Fruit fly (Drosophila melanogaster) whole organism, prepupa: ENCODE data around the gene dbr.
A peak's percentile ranks its signal among the peaks of the same experiment; 100 is the strongest.

Experiments used
- Blimp-1 ChIP-seq: fragments of 200-800 bp; sonication (Bioruptor generic); optimal IDR thresholded peaks from 3 replicates; lab custom pipeline; 2017; ENCODE audit warnings: missing biosample characterization, missing genetic modification characterization, mild to moderate bottlenecking, moderate library complexity, missing genetic modification reagents
- CG11294 ChIP-seq: fragments of 200-800 bp; sonication (Bioruptor generic); IDR thresholded peaks from 2 replicates; pipeline ENCODE4 v1.3.6; 2022; ENCODE audit warnings: missing biosample characterization, missing genetic modification characterization
- CG11762 ChIP-seq: fragments of 200-800 bp; sonication (Bioruptor generic); optimal IDR thresholded peaks from 3 replicates; lab custom pipeline; 2016; ENCODE audit warnings: missing biosample characterization, missing genetic modification characterization; ENCODE audit not compliant: insufficient read depth
- CG11902 ChIP-seq: fragments of 200-800 bp; sonication (Bioruptor generic); optimal IDR thresholded peaks from 3 replicates; lab custom pipeline; 2016; ENCODE audit warnings: missing biosample characterization, missing genetic modification characterization
- CG15336 ChIP-seq: fragments of 200-800 bp; sonication (Bioruptor generic); IDR thresholded peaks from 2 replicates; pipeline ENCODE4 v1.3.6; 2022; ENCODE audit warnings: missing biosample characterization, missing genetic modification characterization
- CG1621 ChIP-seq: fragments of 200-800 bp; sonication (Bioruptor generic); optimal IDR thresholded peaks from 3 replicates; lab custom pipeline; 2018; ENCODE audit warnings: missing biosample characterization, mild to moderate bottlenecking, missing genetic modification characterization
- CG3032 ChIP-seq: fragments of 200-800 bp; optimal IDR thresholded peaks from 2 replicates; lab custom pipeline; 2019; ENCODE audit warnings: missing biosample characterization, mild to moderate bottlenecking, missing genetic modification characterization, moderate library complexity
- CG31627 ChIP-seq: fragments of 200-800 bp; sonication (Bioruptor generic); optimal IDR thresholded peaks from 3 replicates; lab custom pipeline; 2016; ENCODE audit warnings: missing biosample characterization, missing genetic modification characterization
- CG32006 ChIP-seq: fragments of 200-800 bp; sonication (Bioruptor generic); optimal IDR thresholded peaks from 3 replicates; lab custom pipeline; 2017; ENCODE audit warnings: missing biosample characterization, mild to moderate bottlenecking, missing genetic modification characterization
- CG34406 ChIP-seq: fragments of 200-800 bp; sonication (Bioruptor generic); optimal IDR thresholded peaks from 3 replicates; lab custom pipeline; 2016; ENCODE audit warnings: missing biosample characterization, missing genetic modification characterization
- CG3919 ChIP-seq: fragments of 200-800 bp; sonication (Bioruptor generic); optimal IDR thresholded peaks from 3 replicates; lab custom pipeline; 2016; ENCODE audit warnings: missing biosample characterization, missing genetic modification characterization
- CG4318 ChIP-seq: fragments of 200-800 bp; sonication (Bioruptor generic); optimal IDR thresholded peaks from 3 replicates; lab custom pipeline; 2017; ENCODE audit warnings: missing biosample characterization, mild to moderate bottlenecking, missing genetic modification characterization
- CG6163 ChIP-seq: fragments of 200-800 bp; sonication (Bioruptor generic); IDR thresholded peaks from 3 replicates; pipeline ENCODE4 v1.3.6; 2022; ENCODE audit warnings: missing biosample characterization, missing genetic modification characterization
- CG6276 ChIP-seq: fragments of 200-800 bp; sonication (Bioruptor generic); optimal IDR thresholded peaks from 2 replicates; lab custom pipeline; 2017; ENCODE audit warnings: missing biosample characterization, mild to moderate bottlenecking, missing genetic modification characterization
- CG6792 ChIP-seq: fragments of 200-800 bp; sonication (Bioruptor generic); optimal IDR thresholded peaks from 3 replicates; lab custom pipeline; 2016; ENCODE audit warnings: missing biosample characterization, missing genetic modification characterization
- CG6808 ChIP-seq: fragments of 200-800 bp; sonication (Bioruptor generic); optimal IDR thresholded peaks from 3 replicates; lab custom pipeline; 2017; ENCODE audit warnings: missing biosample characterization, missing genetic modification characterization, mild to moderate bottlenecking, moderate library complexity, missing genetic modification reagents
- CG7368 ChIP-seq: fragments of 200-800 bp; sonication (Bioruptor generic); optimal IDR thresholded peaks from 3 replicates; lab custom pipeline; 2016; ENCODE audit warnings: missing biosample characterization, missing genetic modification characterization
- CG8119 ChIP-seq: fragments of 200-800 bp; sonication (Bioruptor generic); IDR thresholded peaks from 3 replicates; pipeline ENCODE4 v1.3.6; 2022; ENCODE audit warnings: missing biosample characterization, missing genetic modification characterization
- CG8632 ChIP-seq: fragments of 200-800 bp; sonication (Bioruptor generic); optimal IDR thresholded peaks from 3 replicates; lab custom pipeline; 2016; ENCODE audit warnings: missing biosample characterization, missing genetic modification characterization
- Eip75B ChIP-seq: fragments of 200-800 bp; sonication (Bioruptor generic); optimal IDR thresholded peaks from 3 replicates; lab custom pipeline; 2016; ENCODE audit warnings: missing biosample characterization, missing genetic modification characterization
- Eip78C ChIP-seq: fragments of 200-800 bp; sonication (Bioruptor generic); peaks from one replicate; lab custom pipeline; 2016; ENCODE audit warnings: missing biosample characterization, missing genetic modification characterization
- Eip93F ChIP-seq: fragments of 200-800 bp; sonication (Bioruptor generic); optimal IDR thresholded peaks from 2 replicates; lab custom pipeline; 2016; ENCODE audit warnings: missing biosample characterization, mild to moderate bottlenecking, missing genetic modification characterization
- Ets96B ChIP-seq: fragments of 200-800 bp; optimal IDR thresholded peaks from 2 replicates; lab custom pipeline; 2019; ENCODE audit warnings: missing biosample characterization, mild to moderate bottlenecking, missing genetic modification characterization, moderate library complexity
- Gug ChIP-seq: fragments of 200-800 bp; sonication (Bioruptor generic); IDR thresholded peaks from 2 replicates; pipeline ENCODE4 v1.3.6; 2022; ENCODE audit warnings: missing biosample characterization, missing genetic modification characterization
- Hr38 ChIP-seq: sonication (Bioruptor generic); optimal IDR thresholded peaks from 2 replicates; lab custom pipeline; 2016; ENCODE audit warnings: missing biosample characterization, missing genetic modification characterization
- Hr39 ChIP-seq: fragments of 200-800 bp; sonication (Bioruptor generic); optimal IDR thresholded peaks from 2 replicates; lab custom pipeline; 2016; ENCODE audit warnings: missing biosample characterization, missing genetic modification characterization
- Hr4 ChIP-seq: fragments of 200-800 bp; sonication (Bioruptor generic); optimal IDR thresholded peaks from 3 replicates; lab custom pipeline; 2016; ENCODE audit warnings: missing biosample characterization, missing genetic modification characterization
- Lpt ChIP-seq: fragments of 200-800 bp; sonication (Bioruptor generic); optimal IDR thresholded peaks from 3 replicates; lab custom pipeline; 2016; ENCODE audit warnings: missing biosample characterization, missing genetic modification characterization
- Met ChIP-seq: fragments of 200-800 bp; sonication (Bioruptor generic); optimal IDR thresholded peaks from 3 replicates; lab custom pipeline; 2016; ENCODE audit warnings: missing biosample characterization, missing genetic modification characterization
- OdsH ChIP-seq: fragments of 200-800 bp; sonication (Bioruptor generic); optimal IDR thresholded peaks from 3 replicates; lab custom pipeline; 2016; ENCODE audit warnings: missing biosample characterization, missing genetic modification characterization
- Smox ChIP-seq: fragments of 200-800 bp; sonication (Bioruptor generic); optimal IDR thresholded peaks from 3 replicates; lab custom pipeline; 2016; ENCODE audit warnings: missing biosample characterization, missing genetic modification characterization
- Sox102F ChIP-seq: fragments of 200-800 bp; sonication (Bioruptor generic); optimal IDR thresholded peaks from 2 replicates; lab custom pipeline; 2016; ENCODE audit warnings: missing biosample characterization, mild to moderate bottlenecking, missing genetic modification characterization
- Sox15 ChIP-seq: fragments of 200-800 bp; sonication (Bioruptor generic); optimal IDR thresholded peaks from 3 replicates; lab custom pipeline; 2016; ENCODE audit warnings: missing biosample characterization, missing genetic modification characterization
- achi ChIP-seq: fragments of 200-800 bp; sonication (Bioruptor generic); optimal IDR thresholded peaks from 3 replicates; lab custom pipeline; 2016; ENCODE audit warnings: missing biosample characterization, missing genetic modification characterization
- cyc ChIP-seq: fragments of 200-800 bp; sonication (Bioruptor generic); optimal IDR thresholded peaks from 3 replicates; lab custom pipeline; 2016; ENCODE audit warnings: missing biosample characterization, missing genetic modification characterization
- dac ChIP-seq: fragments of 200-800 bp; sonication (Bioruptor generic); optimal IDR thresholded peaks from 2 replicates; lab custom pipeline; 2017; ENCODE audit warnings: missing biosample characterization, mild to moderate bottlenecking, missing genetic modification characterization
- dsx ChIP-seq: fragments of 200-800 bp; optimal IDR thresholded peaks from 3 replicates; lab custom pipeline; 2019; ENCODE audit warnings: missing biosample characterization, mild to moderate bottlenecking, missing genetic modification characterization, moderate library complexity; ENCODE audit not compliant: poor library complexity, severe bottlenecking
- eg ChIP-seq: fragments of 200-800 bp; sonication (Bioruptor generic); IDR thresholded peaks from 3 replicates; pipeline ENCODE4 v1.3.6; 2022; ENCODE audit warnings: missing biosample characterization, missing genetic modification characterization
- esn ChIP-seq: fragments of 200-800 bp; sonication (Bioruptor generic); optimal IDR thresholded peaks from 2 replicates; lab custom pipeline; 2016; ENCODE audit warnings: missing biosample characterization, mild to moderate bottlenecking, missing genetic modification characterization, moderate library complexity
- fd59A ChIP-seq: fragments of 200-800 bp; sonication (Bioruptor generic); optimal IDR thresholded peaks from 2 replicates; lab custom pipeline; 2017; ENCODE audit warnings: missing biosample characterization, mild to moderate bottlenecking, missing genetic modification characterization, missing genetic modification reagents
- fd85E ChIP-seq: fragments of 200-800 bp; sonication (Bioruptor generic); optimal IDR thresholded peaks from 3 replicates; lab custom pipeline; 2016; ENCODE audit warnings: missing biosample characterization, missing genetic modification characterization
- fkh ChIP-seq: fragments of 200-800 bp; sonication (Bioruptor generic); optimal IDR thresholded peaks from 3 replicates; lab custom pipeline; 2017; ENCODE audit warnings: missing biosample characterization, mild to moderate bottlenecking, missing genetic modification characterization, moderate library complexity
- lz ChIP-seq: fragments of 200-800 bp; sonication (Bioruptor generic); optimal IDR thresholded peaks from 3 replicates; lab custom pipeline; 2016; ENCODE audit warnings: missing biosample characterization, missing genetic modification characterization
- net ChIP-seq: fragments of 200-800 bp; sonication (Bioruptor generic); optimal IDR thresholded peaks from 3 replicates; lab custom pipeline; 2016; ENCODE audit warnings: missing biosample characterization, missing genetic modification characterization
- salr ChIP-seq, 2 experiments: fragments of 200-800 bp; sonication (Bioruptor generic); optimal IDR thresholded peaks; 3 replicates each; lab custom pipeline; 2016 to 2018; ENCODE audit warnings: missing biosample characterization in 2 of 2, missing genetic modification characterization in 2 of 2, mild to moderate bottlenecking in 1 of 2
- spab ChIP-seq: fragments of 200-800 bp; sonication (Bioruptor generic); optimal IDR thresholded peaks from 2 replicates; lab custom pipeline; 2017; ENCODE audit warnings: missing biosample characterization, mild to moderate bottlenecking, missing genetic modification characterization, missing genetic modification reagents
- ss ChIP-seq, 2 experiments: fragments of 200-800 bp; sonication (Bioruptor generic); optimal IDR thresholded peaks; 2 replicates in 1 of 2; 3 replicates in 1 of 2; lab custom pipeline; 2017 to 2018; ENCODE audit warnings: mild to moderate bottlenecking in 2 of 2, missing biosample characterization in 2 of 2, missing genetic modification characterization in 2 of 2, moderate library complexity in 1 of 2
- topi ChIP-seq: fragments of 200-800 bp; sonication (Bioruptor generic); optimal IDR thresholded peaks from 3 replicates; lab custom pipeline; 2016; ENCODE audit warnings: missing biosample characterization, missing genetic modification characterization
- vri ChIP-seq: fragments of 200-800 bp; sonication (Bioruptor generic); optimal IDR thresholded peaks from 3 replicates; lab custom pipeline; 2016; ENCODE audit warnings: missing biosample characterization, mild to moderate bottlenecking, missing genetic modification characterization

The dbr gene

DNA sequence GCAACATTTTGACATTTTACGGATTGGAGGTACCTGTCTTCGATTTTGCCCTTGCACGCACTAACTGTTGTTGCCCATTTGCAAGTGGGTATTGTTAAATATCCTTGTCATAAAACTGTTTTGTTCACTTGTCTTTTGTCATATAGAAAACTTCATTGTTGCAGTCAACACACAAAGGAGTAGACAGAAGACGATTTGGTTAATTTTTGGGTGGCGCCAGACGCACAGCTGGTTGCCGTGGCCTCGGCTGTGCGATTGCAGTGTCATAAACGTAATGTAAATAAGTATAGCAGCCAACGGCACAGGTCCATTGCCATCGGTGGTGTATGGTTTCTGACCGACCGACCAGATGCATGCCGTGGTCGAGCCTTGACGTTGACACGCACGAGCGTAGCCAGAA is 25.1 kb downstream of the dbr start:
- TF ChIP-seq CG15336 (GFP tag; lab: Robert Waterston, UW) (no peak), net (GFP tag; lab: Kevin White, UChicago) (no peak), CG11902 (GFP tag; lab: Kevin White, UChicago) (no peak), CG34406 (no peak), Smox (GFP tag; lab: Kevin White, UChicago) (no peak), cyc (GFP tag; lab: Kevin White, UChicago) (no peak), fd85E (GFP tag; lab: Kevin White, UChicago) (no peak)

DNA sequence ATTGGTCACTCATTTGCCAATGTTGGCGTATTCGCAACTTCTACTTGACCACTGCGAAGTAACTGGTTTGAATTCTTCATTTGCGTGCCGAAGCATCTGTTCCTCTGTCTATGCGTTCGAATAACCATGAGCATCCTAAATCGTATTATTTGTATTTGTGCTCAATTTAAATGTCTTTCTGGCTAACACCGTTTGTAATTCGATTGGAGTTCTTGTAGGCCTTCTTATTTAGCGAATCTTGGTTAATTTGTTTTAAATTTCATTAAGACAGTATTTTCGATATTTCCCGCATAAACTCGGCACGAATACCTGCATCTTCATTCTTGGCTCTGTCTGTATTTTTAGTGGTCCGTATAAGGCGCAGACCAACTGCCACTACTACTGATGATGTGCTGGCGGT is 25.5 kb downstream of the dbr start:
- TF ChIP-seq CG3919 (peak; percentile 83), Eip78C (GFP tag; lab: Kevin White, UChicago) (peak; percentile 95), lz (GFP tag; lab: Kevin White, UChicago) (peak; percentile 75), Blimp-1 (GFP tag; lab: Kevin White, UChicago) (peak; percentile 71), CG3032 (tag; lab: Kevin White, UChicago) (peak; percentile 89), dac (peak; percentile 39), dsx (GFP tag; lab: Kevin White, UChicago) (peak; percentile 91), fd85E (GFP tag; lab: Kevin White, UChicago) (peak; percentile 6), Ets96B (tag; lab: Kevin White, UChicago) (peak; percentile 87), CG8119 (GFP tag; lab: Robert Waterston, UW) (peak; percentile 71; the same call in 2 of the 3 replicates), Gug (no peak), Met (peak; percentile 80), CG34406 (peak; percentile 74), net (GFP tag; lab: Kevin White, UChicago) (peak; percentile 91), CG1621 (peak; percentile 84), fkh (GFP tag; lab: Kevin White, UChicago) (no peak), Eip93F (peak; percentile 72), CG6276 (GFP tag; lab: Kevin White, UChicago) (no peak), Smox (GFP tag; lab: Kevin White, UChicago) (no peak), Lpt (GFP tag; lab: Kevin White, UChicago) (peak; percentile 73), Sox15 (peak; percentile 3), CG8632 (GFP tag; lab: Kevin White, UChicago) (peak; percentile 71), Hr4 (GFP tag; lab: Kevin White, UChicago) (peak; percentile 42), fd59A (GFP tag; lab: Kevin White, UChicago) (peak; percentile 81), CG31627 (GFP tag; lab: Kevin White, UChicago) (peak; percentile 72), CG15336 (GFP tag; lab: Robert Waterston, UW) (peak; percentile 72), CG6792 (GFP tag; lab: Kevin White, UChicago) (peak; percentile 75), salr (GFP tag; optimal IDR thresholded peaks at IDR 0.05; lab: Kevin White, UChicago) (peak in 1 of 2 experiments; percentile 63), esn (GFP tag; lab: Kevin White, UChicago) (peak; percentile 83), ss (GFP tag; optimal IDR thresholded peaks at IDR 0.05; lab: Kevin White, UChicago) (peak; percentile 90 to 98), spab (GFP tag; lab: Kevin White, UChicago) (no peak), Eip75B (GFP tag; lab: Kevin White, UChicago) (peak; percentile 83), topi (peak; percentile 79), OdsH (GFP tag; lab: Kevin White, UChicago) (peak; percentile 73), eg (GFP tag; lab: Robert Waterston, UW) (no peak), CG6163 (peak; percentile 87; the same call in 2 of the 3 replicates), Sox102F (GFP tag; lab: Kevin White, UChicago) (no peak), CG7368 (peak; percentile 75), Hr39 (GFP tag; lab: Kevin White, UChicago) (no peak), CG11294 (GFP tag; lab: Robert Waterston, UW) (no peak), Hr38 (GFP tag; lab: Kevin White, UChicago) (no peak), achi (GFP tag; lab: Kevin White, UChicago) (no peak), vri (GFP tag; lab: Kevin White, UChicago) (no peak), CG32006 (GFP tag; lab: Kevin White, UChicago) (peak; percentile 67), CG4318 (peak; percentile 13), CG11762 (peak; percentile 69), CG6808 (GFP tag; lab: Kevin White, UChicago) (peak; percentile 88)
